Fruit fly (Drosophila melanogaster) whole organism, embryonic: ENCODE measurements around the gene Hf.

Source experiments
- Atf3 ChIP-seq: fragments of 200-800 bp; sonication (Bioruptor generic); optimal IDR thresholded peaks from 3 replicates; lab custom pipeline; 2016; ENCODE audit warnings: missing biosample characterization, missing genetic modification characterization
- Bgb ChIP-seq: fragments of 200-800 bp; sonication (Bioruptor generic); IDR thresholded peaks from 2 replicates; pipeline ENCODE4 v1.3.6; 2022; ENCODE audit warnings: missing biosample characterization, missing genetic modification characterization; ENCODE audit not compliant: partially characterized antibody
- CG11696 ChIP-seq: fragments of 200-800 bp; sonication (Bioruptor generic); IDR thresholded peaks from 2 replicates; pipeline ENCODE4 v1.3.6; 2022; ENCODE audit warnings: missing biosample characterization, missing genetic modification characterization
- CG14965 ChIP-seq: fragments of 200-800 bp; sonication (Bioruptor generic); optimal IDR thresholded peaks from 2 replicates; lab custom pipeline; 2016; ENCODE audit warnings: missing biosample characterization, missing genetic modification characterization, borderline replicate concordance
- CG4360 ChIP-seq: fragments of 200-800 bp; sonication (Bioruptor generic); IDR thresholded peaks from 2 replicates; pipeline ENCODE4 v1.3.6; 2022; ENCODE audit warnings: missing biosample characterization, missing genetic modification characterization
- CG9876 ChIP-seq: fragments of 200-800 bp; sonication (Bioruptor generic); optimal IDR thresholded peaks from 2 replicates; lab custom pipeline; 2016; ENCODE audit warnings: missing biosample characterization, missing genetic modification characterization
- Dad ChIP-seq: fragments of 200-800 bp; sonication (Bioruptor generic); optimal IDR thresholded peaks from 3 replicates; lab custom pipeline; 2016; ENCODE audit warnings: missing biosample characterization, missing genetic modification characterization
- Ets97D ChIP-seq: fragments of 200-800 bp; sonication (Bioruptor generic); optimal IDR thresholded peaks from 3 replicates; lab custom pipeline; 2016; ENCODE audit warnings: missing biosample characterization, missing genetic modification characterization
- Hmr ChIP-seq: fragments of 200-800 bp; sonication (Bioruptor generic); optimal IDR thresholded peaks from 3 replicates; lab custom pipeline; 2017; ENCODE audit warnings: mild to moderate bottlenecking, missing biosample characterization, missing genetic modification reagents, missing genetic modification characterization
- psq ChIP-seq: fragments of 200-800 bp; sonication (Bioruptor generic); optimal IDR thresholded peaks from 2 replicates; lab custom pipeline; 2017; ENCODE audit warnings: missing biosample characterization, missing genetic modification characterization
- sc ChIP-seq, 3 experiments: fragments of >200 bp in 2 of 3; fragments of 200-800 bp in 1 of 3; sonication (Bioruptor generic) in 1 of 3; optimal IDR thresholded peaks; 2 replicates in 2 of 3; 3 replicates in 1 of 3; lab custom pipeline; 2017; ENCODE audit warnings: mild to moderate bottlenecking in 1 of 3, missing biosample characterization in 1 of 3, missing genetic modification characterization in 1 of 3, missing genetic modification reagents in 1 of 3

- TF ChIP-seq Bgb (GFP tag; lab: Robert Waterston, UW) (no peak), CG4360 (GFP tag; lab: Robert Waterston, UW) (no peak), sc (optimal IDR thresholded peaks at IDR 0.05; lab: Kevin White, UChicago) (no peak), sc (GFP tag; optimal IDR thresholded peaks at IDR 0.05; lab: Kevin White, UChicago) (no peak), psq (GFP tag; lab: Kevin White, UChicago) (no peak), CG11696 (no peak), Ets97D (GFP tag; lab: Kevin White, UChicago) (no peak), Hmr (GFP tag; lab: Kevin White, UChicago) (no peak), CG14965 (GFP tag; lab: Kevin White, UChicago) (no peak), Dad (GFP tag; lab: Kevin White, UChicago) (no peak), Atf3 (GFP tag; lab: Kevin White, UChicago) (no peak), CG9876 (GFP tag; lab: Kevin White, UChicago) (no peak)
These were observed 29.6 kb downstream of the Hf start for dm6 chr2L:19937804-19938461.
